Worm (Caenorhabditis elegans): Measurements from ENCODE around the gene rad-23.

Gene rad-23

ce11 chrII:11649239-11649638 is 3.3 kb downstream of the rad-23 start:
- TF ChIP-seq hlh-30 (tag; optimal IDR thresholded peaks at IDR 0.05; ENCODE audit: insufficient read depth) (peak; percentile 49), ceh-22 (tag; optimal IDR thresholded peaks at IDR 0.05) (no peak), ama-1 (optimal IDR thresholded peaks at IDR 0.05) (no peak), C08G9.2 (tag; optimal IDR thresholded peaks at IDR 0.05) (no peak)

- TF ChIP-seq npax-4 (tag; optimal IDR thresholded peaks at IDR 0.05) (no peak), hlh-8 (tag; optimal IDR thresholded peaks at IDR 0.05) (no peak)
Measured at ce11 chrII:11646874-11647273, 5.7 kb downstream of the rad-23 start.

ce11 chrII:11646276-11646797 is 6.2 kb downstream of the rad-23 start, which contains the start of gene ghi-1:
Gene ghi-1 (plus strand): TSS chrII:11646747.
- TF ChIP-seq odd-2 (tag; optimal IDR thresholded peaks at IDR 0.05) (no peak), elt-2 (tag; optimal IDR thresholded peaks at IDR 0.05) (peak; percentile 9)

- TF ChIP-seq ttx-3 (tag; optimal IDR thresholded peaks at IDR 0.05) (no peak), ceh-2 (tag; optimal IDR thresholded peaks at IDR 0.05) (no peak), unc-3 (GFP tag; conservative IDR thresholded peaks at IDR 0.05) (no peak), unc-3 (tag; optimal IDR thresholded peaks at IDR 0.05) (no peak), hlh-8 (tag; optimal IDR thresholded peaks at IDR 0.05) (no peak), hlh-30 (tag; optimal IDR thresholded peaks at IDR 0.05; ENCODE audit: insufficient read depth) (no peak)
Measured at ce11 chrII:11645383-11645782, 7.1 kb downstream of the rad-23 start.

ce11 chrII:11644535-11644934 is 8.0 kb downstream of the rad-23 start:
- TF ChIP-seq ceh-24 (tag; optimal IDR thresholded peaks at IDR 0.05) = no peak
- TF ChIP-seq unc-3 (GFP tag; conservative IDR thresholded peaks at IDR 0.05) = no peak
- TF ChIP-seq unc-3 (tag; optimal IDR thresholded peaks at IDR 0.05) = no peak
- TF ChIP-seq syd-9 (tag; optimal IDR thresholded peaks at IDR 0.05) = no peak
- no peak for TF ChIP-seq fkh-10 (GFP tag; optimal IDR thresholded peaks at IDR 0.05)
- TF ChIP-seq pax-1 (tag; optimal IDR thresholded peaks at IDR 0.05) = no peak
- TF ChIP-seq pros-1 (tag; optimal IDR thresholded peaks at IDR 0.05) = no peak
- TF ChIP-seq tbx-7 (tag; optimal IDR thresholded peaks at IDR 0.05) = no peak
- TF ChIP-seq K02D7.2 (tag; optimal IDR thresholded peaks at IDR 0.05) = no peak
- TF ChIP-seq ztf-16 (tag; optimal IDR thresholded peaks at IDR 0.05) = no peak
- no peak for TF ChIP-seq gmeb-2 (tag; optimal IDR thresholded peaks at IDR 0.05)

ce11 chrII:11642736-11643135 is 9.8 kb downstream of the rad-23 start:
- TF ChIP-seq nfya-1 (tag; optimal IDR thresholded peaks at IDR 0.05) (peak; percentile 51), ref-2 (tag; optimal IDR thresholded peaks at IDR 0.05) (no peak)

ce11 chrII:11642025-11642424 is 10.5 kb downstream of the rad-23 start:
- TF ChIP-seq ceh-45 (GFP tag; IDR thresholded peaks at IDR 0.05) (no peak), ceh-18 (tag; optimal IDR thresholded peaks at IDR 0.05) (no peak), ceh-19 (GFP tag; optimal IDR thresholded peaks at IDR 0.05) (no peak)

- TF ChIP-seq ceh-45 (GFP tag; IDR thresholded peaks at IDR 0.05) = no peak
- no peak for TF ChIP-seq lin-11 (tag; optimal IDR thresholded peaks at IDR 0.05)
- TF ChIP-seq rnt-1 (tag; optimal IDR thresholded peaks at IDR 0.05) = no peak
- no peak for TF ChIP-seq elt-4 (tag; optimal IDR thresholded peaks at IDR 0.05)
- TF ChIP-seq pros-1 (tag; optimal IDR thresholded peaks at IDR 0.05) = no peak
- no peak for TF ChIP-seq ceh-9 (tag; optimal IDR thresholded peaks at IDR 0.05)
- no peak for TF ChIP-seq ceh-22 (tag; optimal IDR thresholded peaks at IDR 0.05)
- TF ChIP-seq nhr-232 (tag; optimal IDR thresholded peaks at IDR 0.05) = no peak
- TF ChIP-seq ceh-31 (tag; optimal IDR thresholded peaks at IDR 0.05) = no peak
- no peak for TF ChIP-seq pat-9 (tag; optimal IDR thresholded peaks at IDR 0.05)
- TF ChIP-seq lim-6 (tag; optimal IDR thresholded peaks at IDR 0.05) = no peak
- TF ChIP-seq ttx-3 (tag; optimal IDR thresholded peaks at IDR 0.05) = no peak
- TF ChIP-seq ceh-14 (tag; optimal IDR thresholded peaks at IDR 0.05) = no peak
- TF ChIP-seq che-1 (tag; optimal IDR thresholded peaks at IDR 0.05) = no peak
- no peak for TF ChIP-seq sdc-2 (tag; optimal IDR thresholded peaks at IDR 0.05)
- TF ChIP-seq ceh-30 (tag; optimal IDR thresholded peaks at IDR 0.05) = no peak
- TF ChIP-seq K02D7.2 (tag; optimal IDR thresholded peaks at IDR 0.05) = no peak
Measured at ce11 chrII:11637817-11638216, 14.7 kb downstream of the rad-23 start.

Data from whole organism, late embryonic.